Fruit fly (Drosophila melanogaster): ENCODE measurements around the gene CG8042.
A peak's percentile ranks its signal among the peaks of the same experiment; 100 is the strongest.

- peak; percentile 79 for TF ChIP-seq CG3032 (tag; optimal IDR thresholded peaks at IDR 0.05)
- peak; percentile 70; the same call in 2 of the 3 replicates for TF ChIP-seq CG6163 (GFP tag; IDR thresholded peaks at IDR 0.05)
- no peak for TF ChIP-seq Sox102F (GFP tag; optimal IDR thresholded peaks at IDR 0.05)
- peak; percentile 65 for TF ChIP-seq CG7368 (GFP tag; optimal IDR thresholded peaks at IDR 0.05)
- TF ChIP-seq net (GFP tag; optimal IDR thresholded peaks at IDR 0.05) = peak; percentile 20
These were observed 1.3 kb upstream of the CG8042 start, which contains the start of the genes HP4 and CG8209 for dm6 chr3L:7976081-7976483.

Data from whole organism, prepupa.